Fruit fly (Drosophila melanogaster) whole organism, embryonic: Measurements from ENCODE around the gene Cka.

Experiments used
- Ada2b ChIP-seq: fragments of 200-800 bp; sonication (Bioruptor generic); IDR thresholded peaks from 2 replicates; pipeline ENCODE4 v1.3.6; 2022; ENCODE audit warnings: missing biosample characterization, missing genetic modification characterization
- Adf1 ChIP-seq: fragments of 200-800 bp; sonication (Bioruptor generic); IDR thresholded peaks from 2 replicates; pipeline ENCODE4 v1.3.6; 2022; ENCODE audit warnings: missing biosample characterization, missing genetic modification characterization
- B-H2 ChIP-seq: fragments of 200-800 bp; sonication (Bioruptor generic); optimal IDR thresholded peaks from 2 replicates; lab custom pipeline; 2018; ENCODE audit warnings: missing biosample characterization, mild to moderate bottlenecking, missing genetic modification characterization
- BEAF-32 ChIP-seq: fragments of 200-800 bp; sonication (Bioruptor generic); optimal IDR thresholded peaks from 3 replicates; lab custom pipeline; 2017; ENCODE audit warnings: missing biosample characterization, missing genetic modification characterization, mild to moderate bottlenecking, moderate library complexity, missing genetic modification reagents
- Bteb2 ChIP-seq: fragments of 200-800 bp; sonication (Bioruptor generic); optimal IDR thresholded peaks from 2 replicates; lab custom pipeline; 2016; ENCODE audit warnings: missing biosample characterization, missing genetic modification characterization
- CG10209 ChIP-seq: fragments of 200-800 bp; sonication (Bioruptor generic); optimal IDR thresholded peaks from 3 replicates; lab custom pipeline; 2017; ENCODE audit warnings: missing biosample characterization, mild to moderate bottlenecking, missing genetic modification characterization, missing genetic modification reagents
- CG10274 ChIP-seq: fragments of 200-800 bp; sonication (Bioruptor generic); optimal IDR thresholded peaks from 3 replicates; lab custom pipeline; 2017; ENCODE audit warnings: missing biosample characterization, mild to moderate bottlenecking, missing genetic modification characterization
- CG10565 ChIP-seq: fragments of 200-800 bp; sonication (Bioruptor generic); optimal IDR thresholded peaks from 3 replicates; lab custom pipeline; 2016; ENCODE audit warnings: missing biosample characterization, mild to moderate bottlenecking, missing genetic modification characterization
- CG13624 ChIP-seq: fragments of 200-800 bp; sonication (Bioruptor generic); optimal IDR thresholded peaks from 2 replicates; lab custom pipeline; 2016; ENCODE audit warnings: missing biosample characterization, missing genetic modification characterization
- CG1529 ChIP-seq: fragments of 200-800 bp; sonication (Bioruptor generic); optimal IDR thresholded peaks from 3 replicates; lab custom pipeline; 2018; ENCODE audit warnings: missing biosample characterization, missing genetic modification characterization
- CG1602 ChIP-seq: fragments of 200-800 bp; sonication (Bioruptor generic); optimal IDR thresholded peaks from 3 replicates; lab custom pipeline; 2016; ENCODE audit warnings: missing biosample characterization, missing genetic modification characterization
- CG16815 ChIP-seq: fragments of 200-800 bp; sonication (Bioruptor generic); optimal IDR thresholded peaks from 3 replicates; lab custom pipeline; 2017; ENCODE audit warnings: missing biosample characterization, mild to moderate bottlenecking, missing genetic modification characterization
- CG17829 ChIP-seq: fragments of 200-800 bp; optimal IDR thresholded peaks from 2 replicates; lab custom pipeline; 2019; ENCODE audit warnings: missing biosample characterization, mild to moderate bottlenecking, missing genetic modification characterization, moderate library complexity
- CG18599 ChIP-seq: fragments of 200-800 bp; sonication (Bioruptor generic); optimal IDR thresholded peaks from 3 replicates; lab custom pipeline; 2017; ENCODE audit warnings: missing biosample characterization, missing genetic modification characterization, mild to moderate bottlenecking, moderate library complexity, missing genetic modification reagents
- CG18619 ChIP-seq: fragments of 200-800 bp; sonication (Bioruptor generic); optimal IDR thresholded peaks from 3 replicates; lab custom pipeline; 2017; ENCODE audit warnings: missing biosample characterization, mild to moderate bottlenecking, missing genetic modification characterization
- CG2116 ChIP-seq: fragments of 200-800 bp; sonication (Bioruptor generic); optimal IDR thresholded peaks from 3 replicates; lab custom pipeline; 2018; ENCODE audit warnings: missing biosample characterization, mild to moderate bottlenecking, missing genetic modification characterization
- CG3163 ChIP-seq: fragments of 200-800 bp; sonication (Bioruptor generic); optimal IDR thresholded peaks from 3 replicates; lab custom pipeline; 2016; ENCODE audit warnings: missing biosample characterization, missing genetic modification characterization
- CG34224 ChIP-seq: fragments of 200-800 bp; sonication (Bioruptor generic); IDR thresholded peaks from 3 replicates; pipeline ENCODE4 v1.3.6; 2022; ENCODE audit warnings: missing biosample characterization, missing genetic modification characterization; ENCODE audit not compliant: partially characterized antibody
- CG34376 ChIP-seq: fragments of 200-800 bp; sonication (Bioruptor generic); optimal IDR thresholded peaks from 2 replicates; lab custom pipeline; 2018; ENCODE audit warnings: missing biosample characterization, mild to moderate bottlenecking, missing genetic modification characterization
- CG42726 ChIP-seq: fragments of 200-800 bp; sonication (Bioruptor generic); IDR thresholded peaks from 2 replicates; pipeline ENCODE4 v1.3.6; 2022; ENCODE audit warnings: missing biosample characterization, missing genetic modification characterization; ENCODE audit not compliant: partially characterized antibody
- CG6765 ChIP-seq: fragments of 200-800 bp; sonication (Bioruptor generic); optimal IDR thresholded peaks from 3 replicates; lab custom pipeline; 2017; ENCODE audit warnings: missing biosample characterization, mild to moderate bottlenecking, missing genetic modification characterization
- CG6854 ChIP-seq: fragments of 200-800 bp; sonication (Bioruptor generic); optimal IDR thresholded peaks from 3 replicates; lab custom pipeline; 2017; ENCODE audit warnings: missing biosample characterization, mild to moderate bottlenecking, missing genetic modification characterization
- CG7786 ChIP-seq: fragments of 200-800 bp; sonication (Bioruptor generic); optimal IDR thresholded peaks from 2 replicates; lab custom pipeline; 2016; ENCODE audit warnings: missing biosample characterization, missing genetic modification characterization
- CG9215 ChIP-seq: fragments of 200-800 bp; sonication (Bioruptor generic); IDR thresholded peaks from 2 replicates; pipeline ENCODE4 v1.3.6; 2022; ENCODE audit warnings: missing biosample characterization, missing genetic modification characterization
- CG9437 ChIP-seq: fragments of 200-800 bp; sonication (Bioruptor generic); optimal IDR thresholded peaks from 2 replicates; lab custom pipeline; 2018; ENCODE audit warnings: missing biosample characterization, mild to moderate bottlenecking, missing genetic modification characterization
- Deaf1 ChIP-seq: fragments of 200-800 bp; optimal IDR thresholded peaks from 3 replicates; lab custom pipeline; 2019; ENCODE audit warnings: missing biosample characterization, mild to moderate bottlenecking, missing genetic modification characterization, moderate library complexity
- Gsc ChIP-seq: fragments of 200-800 bp; sonication (Bioruptor generic); IDR thresholded peaks from 2 replicates; pipeline ENCODE4 v1.3.6; 2022; ENCODE audit warnings: missing biosample characterization, missing genetic modification characterization
- Hey ChIP-seq: fragments of 200-800 bp; sonication (Bioruptor generic); optimal IDR thresholded peaks from 3 replicates; lab custom pipeline; 2018; ENCODE audit warnings: missing biosample characterization, mild to moderate bottlenecking, missing genetic modification characterization
- MESR4 ChIP-seq: fragments of 200-800 bp; sonication (Bioruptor generic); optimal IDR thresholded peaks from 2 replicates; lab custom pipeline; 2018; ENCODE audit warnings: missing biosample characterization, mild to moderate bottlenecking, missing genetic modification characterization, moderate library complexity
- Myb ChIP-seq: fragments of 200-800 bp; sonication (Bioruptor generic); optimal IDR thresholded peaks from 2 replicates; lab custom pipeline; 2016; ENCODE audit warnings: missing biosample characterization, missing genetic modification characterization
- Nf-YC ChIP-seq: fragments of 200-800 bp; optimal IDR thresholded peaks from 3 replicates; lab custom pipeline; 2019; ENCODE audit warnings: missing biosample characterization, mild to moderate bottlenecking, missing genetic modification characterization, moderate library complexity
- Optix ChIP-seq: fragments of 200-800 bp; sonication (Bioruptor generic); IDR thresholded peaks from 3 replicates; pipeline ENCODE4 v1.3.6; 2022; ENCODE audit warnings: missing biosample characterization, missing genetic modification characterization
- PHDP ChIP-seq: fragments of 200-800 bp; sonication (Bioruptor generic); optimal IDR thresholded peaks from 3 replicates; lab custom pipeline; 2018; ENCODE audit warnings: missing biosample characterization, mild to moderate bottlenecking, missing genetic modification characterization, moderate library complexity
- Poxn ChIP-seq: fragments of 200-800 bp; sonication (Bioruptor generic); IDR thresholded peaks from 2 replicates; pipeline ENCODE4 v1.3.6; 2022; ENCODE audit warnings: missing biosample characterization, missing genetic modification characterization
- Rfx ChIP-seq: fragments of 200-800 bp; sonication (Bioruptor generic); IDR thresholded peaks from 2 replicates; pipeline ENCODE4 v1.3.6; 2022; ENCODE audit warnings: missing biosample characterization, missing genetic modification characterization
- al ChIP-seq: fragments of 200-800 bp; sonication (Bioruptor generic); IDR thresholded peaks from 2 replicates; pipeline ENCODE4 v1.3.6; 2022; ENCODE audit warnings: missing biosample characterization, missing genetic modification characterization
- crp ChIP-seq, 2 experiments: fragments of 200-800 bp; sonication (Bioruptor generic); optimal IDR thresholded peaks; 2 replicates in 1 of 2; 3 replicates in 1 of 2; lab custom pipeline; 2017; ENCODE audit warnings: missing biosample characterization in 2 of 2, missing genetic modification characterization in 2 of 2, mild to moderate bottlenecking in 1 of 2, moderate library complexity in 1 of 2
- cwo ChIP-seq: fragments of 200-800 bp; sonication (Bioruptor generic); optimal IDR thresholded peaks from 3 replicates; lab custom pipeline; 2017; ENCODE audit warnings: missing biosample characterization, missing genetic modification characterization, mild to moderate bottlenecking, moderate library complexity, missing genetic modification reagents
- ftz-f1 ChIP-seq: fragments of 200-800 bp; sonication (Bioruptor generic); optimal IDR thresholded peaks from 2 replicates; lab custom pipeline; 2016; ENCODE audit warnings: missing biosample characterization, missing genetic modification characterization
- gem ChIP-seq: fragments of 200-800 bp; sonication (Bioruptor generic); optimal IDR thresholded peaks from 2 replicates; lab custom pipeline; 2019; ENCODE audit warnings: missing biosample characterization, mild to moderate bottlenecking, missing genetic modification characterization, moderate library complexity
- h ChIP-seq: fragments of >200 bp; optimal IDR thresholded peaks from 2 replicates; lab custom pipeline; 2017
- knrl ChIP-seq: fragments of 200-800 bp; sonication (Bioruptor generic); IDR thresholded peaks from 3 replicates; pipeline ENCODE4 v1.3.6; 2022; ENCODE audit warnings: missing biosample characterization, missing genetic modification characterization; ENCODE audit not compliant: partially characterized antibody
- lilli ChIP-seq: fragments of 200-800 bp; sonication (Bioruptor generic); optimal IDR thresholded peaks from 3 replicates; lab custom pipeline; 2016; ENCODE audit warnings: missing biosample characterization, missing genetic modification characterization
- lov ChIP-seq, 2 experiments: fragments of 200-800 bp in 1 of 2; fragments of >200 bp in 1 of 2; sonication (Bioruptor generic) in 1 of 2; IDR thresholded peaks in 1 of 2; optimal IDR thresholded peaks in 1 of 2; 2 replicates in 1 of 2; 3 replicates in 1 of 2; pipeline versions ENCODE4 v1.3.6 to Lab custom; 2017 to 2022; ENCODE audit warnings: missing biosample characterization in 1 of 2, missing genetic modification characterization in 1 of 2
- maf-S ChIP-seq: fragments of 200-800 bp; sonication (Bioruptor generic); optimal IDR thresholded peaks from 2 replicates; lab custom pipeline; 2016; ENCODE audit warnings: missing biosample characterization, missing genetic modification characterization
- sens ChIP-seq: fragments of 200-800 bp; sonication (Bioruptor generic); peaks from one replicate; lab custom pipeline; 2016; ENCODE audit warnings: missing biosample characterization, missing genetic modification characterization
- seq ChIP-seq: fragments of 200-800 bp; sonication (Bioruptor generic); IDR thresholded peaks from 2 replicates; pipeline ENCODE4 v1.3.6; 2022; ENCODE audit warnings: missing biosample characterization, missing genetic modification characterization

Cka gene

DNA sequence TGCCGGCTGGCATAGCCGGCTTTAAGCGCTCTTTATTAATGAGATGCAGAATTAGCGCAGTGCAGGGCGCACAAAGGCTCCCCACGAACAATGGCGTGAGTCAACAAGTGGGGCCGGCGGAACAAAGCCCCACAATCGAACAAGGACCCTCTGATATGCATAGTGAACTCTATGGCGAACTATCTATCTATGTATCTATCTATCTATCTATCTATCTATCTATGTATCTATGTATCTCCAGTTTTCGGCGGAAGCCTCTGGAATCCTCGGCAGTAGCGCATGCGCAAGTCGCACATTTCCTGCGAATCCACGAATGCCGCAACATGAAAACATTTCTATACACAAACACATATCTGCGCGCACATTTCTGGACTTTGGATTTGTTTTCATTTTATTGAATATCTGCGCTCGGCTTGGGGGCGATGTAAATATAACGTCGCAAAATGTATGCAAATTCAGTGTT lies 29.9 kb upstream of the Cka start (continued):
- peak; percentile 71 for TF ChIP-seq CG18599 (GFP tag; lab: Kevin White, UChicago)
- 0 out of 3 replicates have a peak, but pooled peaks have one; percentile 45 for TF ChIP-seq CG34224
- peak; percentile 41 for TF ChIP-seq CG18619 (GFP tag; lab: Kevin White, UChicago)
- peak; percentile 59 for TF ChIP-seq al
- peak; percentile 3 for TF ChIP-seq CG10209 (GFP tag; lab: Kevin White, UChicago)
- peak; percentile 7 for TF ChIP-seq gem (tag; lab: Kevin White, UChicago)
- TF ChIP-seq Deaf1 (tag; lab: Kevin White, UChicago) = peak; percentile 4
- TF ChIP-seq CG9215 (GFP tag; lab: Robert Waterston, UW) = 0 out of 2 replicates have a peak, but pooled peaks have one; percentile 36
- peak; percentile 1 for TF ChIP-seq ftz-f1 (GFP tag; lab: Kevin White, UChicago)
- TF ChIP-seq CG17829 (tag; lab: Kevin White, UChicago) = no peak
- peak; percentile 4 for TF ChIP-seq CG6854 (GFP tag; lab: Kevin White, UChicago)
- TF ChIP-seq Myb (GFP tag; lab: Kevin White, UChicago) = peak; percentile 12
- TF ChIP-seq CG3163 (GFP tag; lab: Kevin White, UChicago) = no peak
- peak; percentile 20 for TF ChIP-seq CG7786
- peak; percentile 97 for TF ChIP-seq CG10274 (GFP tag; lab: Kevin White, UChicago)
- TF ChIP-seq lov (optimal IDR thresholded peaks at IDR 0.05; lab: Kevin White, UChicago) = no peak
- TF ChIP-seq lov (GFP tag; IDR thresholded peaks at IDR 0.05; lab: Robert Waterston, UW) = no peak
- no peak for TF ChIP-seq CG1602
- peak; percentile 11 for TF ChIP-seq maf-S (GFP tag; lab: Kevin White, UChicago)
- peak; percentile 50 for TF ChIP-seq CG13624 (GFP tag; lab: Kevin White, UChicago)
- no peak for TF ChIP-seq Optix (GFP tag; lab: Robert Waterston, UW)
- TF ChIP-seq CG34376 (GFP tag; lab: Kevin White, UChicago) = peak; percentile 53
- peak; percentile 68 for TF ChIP-seq lilli (GFP tag; lab: Kevin White, UChicago)
- TF ChIP-seq CG9437 (GFP tag; lab: Kevin White, UChicago) = no peak

DNA sequence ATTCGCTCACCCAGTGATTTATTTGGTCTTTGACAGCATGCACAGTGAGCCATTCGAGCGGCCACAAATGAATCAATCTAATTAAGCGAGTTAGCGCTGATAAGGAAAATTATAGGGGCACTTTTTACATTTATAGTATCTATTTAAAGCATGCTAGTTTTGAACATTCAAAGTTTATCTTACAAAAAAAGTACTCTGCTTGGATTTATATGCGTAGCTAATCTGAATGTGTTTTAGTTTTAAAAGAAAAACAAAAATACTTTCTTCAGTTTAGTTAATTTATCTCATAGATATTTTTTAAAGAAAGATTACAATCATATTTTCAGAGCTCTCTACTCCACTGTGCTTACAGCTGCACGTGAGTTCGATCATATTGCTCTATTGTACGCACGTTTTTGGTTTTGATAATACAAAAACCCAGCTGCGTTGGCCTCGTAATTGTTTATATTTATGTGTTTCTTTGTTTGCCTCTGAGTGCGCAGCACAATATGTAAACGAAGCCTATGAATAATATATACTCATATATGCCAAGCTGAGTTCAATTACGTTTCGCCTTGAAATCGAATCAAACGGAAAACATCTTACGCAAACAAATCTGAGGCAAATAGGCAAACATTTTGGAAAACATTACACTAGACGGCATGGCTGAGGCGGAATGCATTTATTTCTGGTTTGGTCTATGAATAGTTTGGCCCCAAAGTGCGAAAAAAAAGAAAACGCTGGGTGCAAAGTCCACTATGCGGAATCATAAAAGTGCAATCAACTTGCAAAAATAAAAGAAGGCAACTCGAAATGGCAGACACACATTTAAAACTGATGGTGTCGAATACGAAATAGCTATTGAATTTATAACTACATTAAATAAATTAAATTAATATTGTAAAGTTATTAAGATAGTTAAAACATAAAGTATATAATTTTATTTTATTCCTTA lies 28.6 kb upstream of the Cka start:
- no peak for TF ChIP-seq h (lab: Kevin White, UChicago)
- peak; percentile 88 for TF ChIP-seq lilli (GFP tag; lab: Kevin White, UChicago)
- no peak for TF ChIP-seq CG42726
- peak; percentile 90 for TF ChIP-seq Ada2b (GFP tag; lab: Robert Waterston, UW)
- TF ChIP-seq Bteb2 (GFP tag; lab: Kevin White, UChicago) = peak; percentile 76
- TF ChIP-seq CG16815 = peak; percentile 84
- peak; percentile 57 for TF ChIP-seq Adf1 (GFP tag; lab: Robert Waterston, UW)
- TF ChIP-seq CG10565 (GFP tag; lab: Kevin White, UChicago) = peak; percentile 39
- no peak for TF ChIP-seq Gsc (GFP tag; lab: Robert Waterston, UW)
- peak; percentile 78 for TF ChIP-seq Rfx (GFP tag; lab: Robert Waterston, UW)
- peak; percentile 81 for TF ChIP-seq PHDP (tag; lab: Kevin White, UChicago)
- TF ChIP-seq Nf-YC = peak; percentile 85
- peak; percentile 89 for TF ChIP-seq seq (GFP tag; lab: Robert Waterston, UW)
- peak; percentile 67 for TF ChIP-seq CG2116 (GFP tag; lab: Kevin White, UChicago)
- TF ChIP-seq CG6765 (GFP tag; lab: Kevin White, UChicago) = peak; percentile 81
- peak; percentile 83 for TF ChIP-seq CG1529 (GFP tag; lab: Kevin White, UChicago)
- peak in 1 of 2 experiments; percentile 40 for TF ChIP-seq crp (GFP tag; optimal IDR thresholded peaks at IDR 0.05; lab: Kevin White, UChicago)
- TF ChIP-seq Hey (tag; lab: Kevin White, UChicago) = peak; percentile 13
- TF ChIP-seq B-H2 (GFP tag; lab: Kevin White, UChicago) = no peak
- peak; percentile 13 for TF ChIP-seq BEAF-32 (GFP tag; lab: Kevin White, UChicago)
- no peak for TF ChIP-seq knrl (GFP tag; lab: Robert Waterston, UW)
- peak; percentile 61; the same call in 1 of the 2 replicates for TF ChIP-seq Poxn (GFP tag; lab: Robert Waterston, UW)
- peak; percentile 100 for TF ChIP-seq cwo (GFP tag; lab: Kevin White, UChicago)
- TF ChIP-seq MESR4 = no peak
- peak; percentile 95 for TF ChIP-seq sens
